Worm (Caenorhabditis elegans) whole organism, L1 larva: ENCODE measurements around the gene ZK666.15.
A peak's percentile ranks its signal among the peaks of the same experiment; 100 is the strongest.

Experiments
- C04F5.9 ChIP-seq: sonication (generic microtip); optimal IDR thresholded peaks from 2 replicates; lab custom pipeline; 2016; ENCODE audit warnings: missing genetic modification characterization, missing compliant biosample characterization
- C16A3.4 ChIP-seq: fragments of 150-350 bp; optimal IDR thresholded peaks from 2 replicates; lab custom pipeline; 2014; ENCODE audit warnings: missing biosample characterization, missing genetic modification characterization
- C34B4.2 ChIP-seq: sonication (generic microtip); optimal IDR thresholded peaks from 2 replicates; lab custom pipeline; 2017; ENCODE audit warnings: mild to moderate bottlenecking, missing genetic modification characterization, missing compliant biosample characterization
- F16B12.6 ChIP-seq: fragments of 150-350 bp; optimal IDR thresholded peaks from 2 replicates; lab custom pipeline; 2014; ENCODE audit warnings: missing biosample characterization, missing genetic modification characterization
- aha-1 ChIP-seq: fragments of 150-350 bp; optimal IDR thresholded peaks from 2 replicates; lab custom pipeline; 2014; ENCODE audit warnings: missing biosample characterization, missing genetic modification characterization
- blmp-1 ChIP-seq: fragments of 150-350 bp; optimal IDR thresholded peaks from 2 replicates; lab custom pipeline; 2014; ENCODE audit warnings: missing biosample characterization, missing genetic modification characterization
- ceh-63 ChIP-seq: fragments of 200-800 bp; sonication (Bioruptor generic); optimal IDR thresholded peaks from 2 replicates; lab custom pipeline; 2018; ENCODE audit warnings: mild to moderate bottlenecking, missing genetic modification characterization, missing compliant biosample characterization
- ceh-8 ChIP-seq: fragments of 200-800 bp; sonication (Bioruptor generic); optimal IDR thresholded peaks from 2 replicates; lab custom pipeline; 2018; ENCODE audit warnings: mild to moderate bottlenecking, missing genetic modification characterization, moderate library complexity, missing compliant biosample characterization
- ceh-82 ChIP-seq, 3 experiments: fragments of 150-350 bp in 1 of 3; sonication (generic microtip) in 2 of 3; optimal IDR thresholded peaks; 2 replicates each; lab custom pipeline; 2014 to 2017; ENCODE audit warnings: missing biosample characterization in 3 of 3, missing genetic modification characterization in 3 of 3
- ceh-90 ChIP-seq: sonication (generic microtip); optimal IDR thresholded peaks from 2 replicates; lab custom pipeline; 2016; ENCODE audit warnings: missing genetic modification characterization, missing compliant biosample characterization
- ces-1 ChIP-seq: fragments of 150-350 bp; optimal IDR thresholded peaks from 2 replicates; lab custom pipeline; 2014; ENCODE audit warnings: missing biosample characterization, missing genetic modification reagents, missing genetic modification characterization
- dpl-1 ChIP-seq, 3 experiments: fragments of 150-350 bp in 2 of 3; sonication (generic microtip) in 1 of 3; optimal IDR thresholded peaks; 2 replicates each; lab custom pipeline; 2014 to 2017; ENCODE audit warnings: missing biosample characterization in 3 of 3, missing genetic modification characterization in 3 of 3, missing genetic modification reagents in 3 of 3
- dsc-1 ChIP-seq: sonication (generic microtip); optimal IDR thresholded peaks from 2 replicates; lab custom pipeline; 2016; ENCODE audit warnings: mild to moderate bottlenecking, missing genetic modification characterization, missing compliant biosample characterization
- efl-3 ChIP-seq: fragments of 200-800 bp; sonication (Bioruptor generic); optimal IDR thresholded peaks from 2 replicates; lab custom pipeline; 2018; ENCODE audit warnings: mild to moderate bottlenecking, missing genetic modification characterization, missing compliant biosample characterization
- egl-13 ChIP-seq: sonication (generic microtip); optimal IDR thresholded peaks from 2 replicates; lab custom pipeline; 2016; ENCODE audit warnings: missing genotype, missing genetic modification reagents, missing genetic modification characterization, missing compliant biosample characterization
- egl-27 ChIP-seq, 2 experiments: fragments of 150-350 bp in 1 of 2; sonication (generic microtip); optimal IDR thresholded peaks; 3 replicates each; lab custom pipeline; 2017 to 2018; ENCODE audit warnings: missing biosample characterization in 2 of 2, missing genetic modification characterization in 2 of 2, missing genetic modification reagents in 2 of 2
- elt-2 ChIP-seq: sonication (generic microtip); optimal IDR thresholded peaks from 2 replicates; lab custom pipeline; 2016; ENCODE audit warnings: missing genetic modification characterization, mild to moderate bottlenecking, inconsistent platforms, missing compliant biosample characterization, missing genetic modification reagents
- elt-3 ChIP-seq, 6 experiments: fragments of 150-350 bp in 1 of 6; sonication (generic microtip); optimal IDR thresholded peaks; 2 replicates each; lab custom pipeline; 2017 to 2018; ENCODE audit warnings: missing biosample characterization in 6 of 6, missing genetic modification characterization in 6 of 6, inconsistent platforms in 1 of 6
- fkh-4 ChIP-seq: sonication (generic microtip); optimal IDR thresholded peaks from 2 replicates; lab custom pipeline; 2016; ENCODE audit warnings: missing compliant biosample characterization, missing genetic modification characterization, borderline replicate concordance
- fos-1 ChIP-seq: fragments of 150-350 bp; optimal IDR thresholded peaks from 2 replicates; lab custom pipeline; 2014; ENCODE audit warnings: missing biosample characterization, missing genetic modification characterization
- hlh-17 ChIP-seq: fragments of 200-800 bp; sonication (Bioruptor generic); optimal IDR thresholded peaks from 2 replicates; lab custom pipeline; 2018; ENCODE audit warnings: missing genetic modification characterization, mild to moderate bottlenecking, missing compliant biosample characterization, moderate library complexity, borderline replicate concordance
- irx-1 ChIP-seq: sonication (generic microtip); optimal IDR thresholded peaks from 2 replicates; lab custom pipeline; 2016; ENCODE audit warnings: missing genetic modification characterization, missing compliant biosample characterization
- isw-1 ChIP-seq: fragments of 200-800 bp; sonication (Bioruptor generic); IDR thresholded peaks from 2 replicates; pipeline ENCODE4 v1.3.6; 2022; ENCODE audit warnings: missing genetic modification characterization, missing compliant biosample characterization
- lin-14 ChIP-seq: fragments of 200-800 bp; sonication (Bioruptor generic); optimal IDR thresholded peaks from 2 replicates; lab custom pipeline; 2018; ENCODE audit warnings: mild to moderate bottlenecking, missing genetic modification characterization, moderate library complexity, missing compliant biosample characterization
- lin-15B ChIP-seq: fragments of 150-350 bp; sonication (generic microtip); optimal IDR thresholded peaks from 3 replicates; lab custom pipeline; 2014; ENCODE audit warnings: missing biosample characterization, missing genetic modification characterization
- lin-39 ChIP-seq: fragments of 150-350 bp; optimal IDR thresholded peaks from 2 replicates; lab custom pipeline; 2014; ENCODE audit warnings: missing biosample characterization, missing genetic modification reagents, missing genetic modification characterization
- lir-3 ChIP-seq: sonication (generic microtip); optimal IDR thresholded peaks from 2 replicates; lab custom pipeline; 2016; ENCODE audit warnings: mild to moderate bottlenecking, missing genetic modification characterization, moderate library complexity, missing compliant biosample characterization; ENCODE audit not compliant: poor library complexity
- lsy-2 ChIP-seq, 2 experiments: fragments of 150-350 bp; optimal IDR thresholded peaks; 2 replicates each; lab custom pipeline; 2014; ENCODE audit warnings: missing biosample characterization in 2 of 2, missing genetic modification characterization in 2 of 2
- mef-2 ChIP-seq: fragments of 150-350 bp; optimal IDR thresholded peaks from 2 replicates; lab custom pipeline; 2014; ENCODE audit warnings: missing biosample characterization, missing genetic modification characterization
- nhr-11 ChIP-seq: fragments of 150-350 bp; optimal IDR thresholded peaks from 2 replicates; lab custom pipeline; 2014; ENCODE audit warnings: missing biosample characterization, missing genetic modification characterization
- nhr-19 ChIP-seq: fragments of 200-800 bp; sonication (Bioruptor generic); conservative IDR thresholded peaks from 2 replicates; pipeline ENCODE4 v1.3.6; 2022; ENCODE audit warnings: missing genetic modification characterization, missing compliant biosample characterization
- nhr-20 ChIP-seq: sonication (generic microtip); optimal IDR thresholded peaks from 2 replicates; lab custom pipeline; 2016; ENCODE audit warnings: mild to moderate bottlenecking, missing genetic modification characterization, missing compliant biosample characterization
- nhr-237 ChIP-seq: fragments of 150-350 bp; optimal IDR thresholded peaks from 2 replicates; lab custom pipeline; 2014; ENCODE audit warnings: missing biosample characterization, missing genetic modification characterization
- nhr-47 ChIP-seq: sonication (generic microtip); optimal IDR thresholded peaks from 2 replicates; lab custom pipeline; 2016; ENCODE audit warnings: mild to moderate bottlenecking, missing genetic modification characterization, moderate library complexity, missing compliant biosample characterization
- nhr-76 ChIP-seq: sonication (generic microtip); optimal IDR thresholded peaks from 2 replicates; lab custom pipeline; 2017; ENCODE audit warnings: missing biosample characterization, missing genetic modification characterization
- nhr-84 ChIP-seq: sonication (generic microtip); optimal IDR thresholded peaks from 2 replicates; lab custom pipeline; 2017; ENCODE audit warnings: missing biosample characterization, missing genetic modification characterization
- nhr-90 ChIP-seq: sonication (generic microtip); optimal IDR thresholded peaks from 2 replicates; lab custom pipeline; 2016; ENCODE audit warnings: mild to moderate bottlenecking, missing genetic modification characterization, missing compliant biosample characterization; ENCODE audit not compliant: poor library complexity
- pax-3 ChIP-seq: fragments of 200-800 bp; sonication (Bioruptor generic); optimal IDR thresholded peaks from 2 replicates; lab custom pipeline; 2018; ENCODE audit warnings: mild to moderate bottlenecking, missing genetic modification characterization, moderate library complexity, missing compliant biosample characterization
- skn-1 ChIP-seq: fragments of 150-350 bp; optimal IDR thresholded peaks from 2 replicates; lab custom pipeline; 2014; ENCODE audit warnings: missing biosample characterization, missing genetic modification characterization
- snu-23 ChIP-seq: sonication (generic microtip); optimal IDR thresholded peaks from 2 replicates; lab custom pipeline; 2016; ENCODE audit warnings: missing genetic modification characterization, missing compliant biosample characterization
- sox-4 ChIP-seq: sonication (generic microtip); optimal IDR thresholded peaks from 2 replicates; lab custom pipeline; 2016; ENCODE audit warnings: missing genetic modification characterization, missing compliant biosample characterization
- sptf-1 ChIP-seq: fragments of 150-350 bp; optimal IDR thresholded peaks from 2 replicates; lab custom pipeline; 2014; ENCODE audit warnings: missing biosample characterization, missing genetic modification characterization
- tbx-2 ChIP-seq: sonication (generic microtip); optimal IDR thresholded peaks from 2 replicates; lab custom pipeline; 2016; ENCODE audit warnings: missing genetic modification characterization, missing compliant biosample characterization
- tlp-1 ChIP-seq: fragments of 150-350 bp; optimal IDR thresholded peaks from 2 replicates; lab custom pipeline; 2014; ENCODE audit warnings: missing biosample characterization, missing genetic modification characterization
- unc-30 ChIP-seq: sonication (generic microtip); optimal IDR thresholded peaks from 2 replicates; lab custom pipeline; 2017; ENCODE audit warnings: missing biosample characterization, missing genetic modification characterization
- unc-86 ChIP-seq: sonication (generic microtip); optimal IDR thresholded peaks from 2 replicates; lab custom pipeline; 2016; ENCODE audit warnings: missing genetic modification characterization, missing compliant biosample characterization
- unc-98 ChIP-seq: fragments of 200-800 bp; sonication (Bioruptor generic); IDR thresholded peaks from 2 replicates; pipeline ENCODE4 v1.3.6; 2022; ENCODE audit warnings: missing genetic modification characterization, missing compliant biosample characterization
- xbp-1 ChIP-seq: sonication (generic microtip); optimal IDR thresholded peaks from 2 replicates; lab custom pipeline; 2016; ENCODE audit warnings: missing genetic modification characterization, missing compliant biosample characterization
- ztf-11 ChIP-seq, 2 experiments: sonication (generic microtip); optimal IDR thresholded peaks; 2 replicates each; lab custom pipeline; 2016 to 2017; ENCODE audit warnings: missing genetic modification characterization in 2 of 2, missing biosample characterization in 1 of 2, missing compliant biosample characterization in 1 of 2
- ztf-4 ChIP-seq: fragments of 150-350 bp; optimal IDR thresholded peaks from 2 replicates; lab custom pipeline; 2014; ENCODE audit warnings: missing biosample characterization, missing genetic modification characterization

ZK666.15 gene

DNA sequence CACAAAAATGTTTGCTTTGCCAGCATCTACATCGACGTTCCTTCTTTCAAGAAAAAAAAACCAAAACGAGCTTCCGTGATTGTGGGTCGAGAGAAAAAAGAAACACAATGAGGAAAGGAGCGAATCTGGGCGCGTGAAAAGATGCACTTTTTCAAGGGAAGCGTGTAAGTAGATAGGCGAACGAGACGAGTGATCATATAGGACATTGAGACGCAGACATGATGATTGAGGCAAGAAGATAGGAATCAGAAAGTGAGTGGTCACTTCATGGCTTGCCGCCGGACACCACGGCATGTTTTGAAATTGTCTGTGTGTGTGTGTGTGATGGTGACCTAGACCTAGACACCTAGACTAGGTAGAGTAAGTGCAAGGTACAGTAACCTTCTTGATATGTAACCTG, 14.7 kb downstream of the ZK666.15 start (continued):
- TF ChIP-seq irx-1 (tag; lab: Kevin White, UChicago) = peak; percentile 33

- TF ChIP-seq unc-30 (tag; lab: Kevin White, UChicago) (no peak), nhr-90 (tag; lab: Kevin White, UChicago) (peak; percentile 73), blmp-1 (tag; lab: Kevin White, UChicago) (peak; percentile 73), sptf-1 (no peak), ceh-63 (no peak), lin-15B (tag; lab: Kevin White, UChicago) (peak; percentile 15), nhr-237 (tag; lab: Kevin White, UChicago) (peak; percentile 51), lin-14 (peak; percentile 97), hlh-17 (GFP tag; lab: Kevin White, UChicago) (no peak), elt-2 (tag; lab: Kevin White, UChicago) (peak; percentile 66), nhr-76 (tag; lab: Kevin White, UChicago) (no peak), nhr-47 (tag; lab: Kevin White, UChicago) (peak; percentile 85), nhr-19 (GFP tag; lab: Robert Waterston, UW) (peak; percentile 80), C16A3.4 (tag; lab: Kevin White, UChicago) (peak; percentile 65), egl-13 (tag; lab: Kevin White, UChicago) (peak; percentile 84), ceh-82 (tag; optimal IDR thresholded peaks at IDR 0.05; lab: Kevin White, UChicago) (peak; percentile 49 to 91 (median 53)), dpl-1 (GFP tag; optimal IDR thresholded peaks at IDR 0.05; lab: Kevin White, UChicago) (peak in 2 of 3 experiments; percentile 37 to 55), nhr-11 (tag; lab: Kevin White, UChicago) (peak; percentile 84), C04F5.9 (tag; lab: Kevin White, UChicago) (no peak), tbx-2 (tag; lab: Kevin White, UChicago) (peak; percentile 85), nhr-20 (tag; lab: Kevin White, UChicago) (peak; percentile 85), isw-1 (GFP tag; lab: Robert Waterston, UW) (peak; percentile 66), egl-27 (tag; optimal IDR thresholded peaks at IDR 0.05; lab: Kevin White, UChicago) (peak; percentile 32 to 41), snu-23 (peak; percentile 88), aha-1 (peak; percentile 21), xbp-1 (tag; lab: Kevin White, UChicago) (peak; percentile 70), nhr-84 (no peak), lir-3 (tag; lab: Kevin White, UChicago) (peak; percentile 58), unc-98 (no peak), lsy-2 (tag; optimal IDR thresholded peaks at IDR 0.05; lab: Kevin White, UChicago) (peak; percentile 68 to 76), F16B12.6 (tag; lab: Kevin White, UChicago) (peak; percentile 13), unc-86 (tag; lab: Kevin White, UChicago) (peak; percentile 73), pax-3 (tag; lab: Kevin White, UChicago) (peak; percentile 37), fos-1 (tag; lab: Kevin White, UChicago) (peak; percentile 30), ceh-8 (GFP tag; lab: Kevin White, UChicago) (peak; percentile 85), dsc-1 (tag; lab: Kevin White, UChicago) (peak; percentile 77), efl-3 (GFP tag; lab: Kevin White, UChicago) (peak; percentile 22), ztf-11 (tag; optimal IDR thresholded peaks at IDR 0.05; lab: Kevin White, UChicago) (peak in 1 of 2 experiments; percentile 75), tlp-1 (tag; lab: Kevin White, UChicago) (no peak), skn-1 (tag; lab: Kevin White, UChicago) (peak; percentile 77), sox-4 (tag; lab: Kevin White, UChicago) (peak; percentile 54), ztf-4 (peak; percentile 80), fkh-4 (no peak), C34B4.2 (tag; lab: Kevin White, UChicago) (no peak), elt-3 (tag; optimal IDR thresholded peaks at IDR 0.05; lab: Kevin White, UChicago) (peak in 1 of 6 experiments; percentile 9), lin-39 (tag; lab: Kevin White, UChicago) (no peak), mef-2 (tag; lab: Kevin White, UChicago) (peak; percentile 10), ces-1 (GFP tag; lab: Kevin White, UChicago) (no peak), ceh-90 (tag; lab: Kevin White, UChicago) (no peak)
Measured at ce11 chrII:10502491-10503063, 15.7 kb downstream of the ZK666.15 start, which contains the start of gene myrf-1. Gene myrf-1 (minus strand): TSS chrII:10502541.
